Fruit fly (Drosophila melanogaster) S2 (cell line): Measurements from ENCODE around the gene CG3942.

Experiments
- CG8478 ChIP-seq: fragments of >200 bp; optimal IDR thresholded peaks from 2 replicates; lab custom pipeline; 2018
- CTCF ChIP-seq, 2 experiments: fragments of >200 bp; optimal IDR thresholded peaks; 2 replicates each; lab custom pipeline; 2018

dm6 chr3R:12232629-12233028 lies 21.4 kb upstream of the CG3942 start, which contains the start of gene Pglym87:
- TF ChIP-seq CG8478 (lab: Kevin White, UChicago) (no peak), CTCF (optimal IDR thresholded peaks at IDR 0.05; lab: Kevin White, UChicago) (no peak)
